Worm (Caenorhabditis elegans) whole organism, L2 larva: ENCODE results near the gene R160.3.

ENCODE experiments used
- F13H6.1 ChIP-seq: sonication (generic microtip); optimal IDR thresholded peaks from 2 replicates; lab custom pipeline; 2016; ENCODE audit warnings: missing genetic modification characterization, missing compliant biosample characterization
- alr-1 ChIP-seq: fragments of 150-350 bp; optimal IDR thresholded peaks from 2 replicates; lab custom pipeline; 2014; ENCODE audit warnings: missing biosample characterization, missing genetic modification characterization
- ama-1 ChIP-seq: fragments of 150-350 bp; optimal IDR thresholded peaks from 2 replicates; lab custom pipeline; 2018; ENCODE audit warnings: inconsistent platforms
- egl-27 ChIP-seq: sonication (generic microtip); optimal IDR thresholded peaks from 3 replicates; lab custom pipeline; 2017; ENCODE audit warnings: missing biosample characterization, missing genetic modification reagents, missing genetic modification characterization
- elt-1 ChIP-seq: fragments of 150-350 bp; optimal IDR thresholded peaks from 2 replicates; lab custom pipeline; 2014; ENCODE audit warnings: missing biosample characterization, missing genetic modification characterization
- lin-39 ChIP-seq: fragments of 150-350 bp; optimal IDR thresholded peaks from 2 replicates; lab custom pipeline; 2014; ENCODE audit warnings: missing biosample characterization, missing genetic modification reagents, missing genetic modification characterization
- nhr-10 ChIP-seq: sonication (generic microtip); optimal IDR thresholded peaks from 2 replicates; lab custom pipeline; 2017; ENCODE audit warnings: missing biosample characterization, missing genetic modification characterization
- nhr-21 ChIP-seq: fragments of 150-350 bp; optimal IDR thresholded peaks from 2 replicates; lab custom pipeline; 2014; ENCODE audit warnings: missing biosample characterization, missing genetic modification characterization
- nhr-23 ChIP-seq: fragments of 150-350 bp; optimal IDR thresholded peaks from 2 replicates; lab custom pipeline; 2014; ENCODE audit warnings: missing biosample characterization, missing genetic modification reagents, missing genetic modification characterization
- sem-4 ChIP-seq: fragments of 150-350 bp; optimal IDR thresholded peaks from 2 replicates; lab custom pipeline; 2014; ENCODE audit warnings: missing biosample characterization, missing genetic modification reagents, missing genetic modification characterization
- skn-1 ChIP-seq: sonication (generic microtip); optimal IDR thresholded peaks from 2 replicates; lab custom pipeline; 2017; ENCODE audit warnings: missing biosample characterization, missing genetic modification characterization
- snpc-4 ChIP-seq: fragments of 150-350 bp; optimal IDR thresholded peaks from 2 replicates; lab custom pipeline; 2014; ENCODE audit warnings: missing biosample characterization, missing genetic modification characterization
- unc-39 ChIP-seq: fragments of 150-350 bp; optimal IDR thresholded peaks from 2 replicates; lab custom pipeline; 2014; ENCODE audit warnings: missing biosample characterization, missing genetic modification characterization
- unc-62 ChIP-seq: fragments of 150-350 bp; optimal IDR thresholded peaks from 2 replicates; lab custom pipeline; 2014; ENCODE audit warnings: missing biosample characterization, missing genetic modification reagents, missing genetic modification characterization

- TF ChIP-seq nhr-21 (no peak), nhr-23 (tag; lab: Kevin White, UChicago) (no peak), elt-1 (tag; lab: Kevin White, UChicago) (no peak), sem-4 (tag; lab: Kevin White, UChicago) (no peak), ama-1 (lab: Kevin White, UChicago) (no peak), skn-1 (tag; lab: Kevin White, UChicago) (no peak), snpc-4 (no peak), unc-39 (tag; lab: Kevin White, UChicago) (no peak), lin-39 (tag; lab: Kevin White, UChicago) (no peak), egl-27 (tag; lab: Kevin White, UChicago) (no peak), alr-1 (tag; lab: Kevin White, UChicago) (no peak), F13H6.1 (tag; lab: Kevin White, UChicago) (no peak), unc-62 (GFP tag; lab: Kevin White, UChicago) (no peak), nhr-10 (tag; lab: Kevin White, UChicago) (no peak)
Measured at ce11 chrX:4383316-4383936, 17.3 kb upstream of the R160.3 start, which contains the start of gene lst-2.
